Fruit fly (Drosophila melanogaster) whole organism, wandering third instar larva: Measurements from ENCODE around the gene CG13970.

Experiments used
- Abd-B ChIP-seq: fragments of >200 bp; optimal IDR thresholded peaks from 2 replicates; lab custom pipeline; 2017; ENCODE audit warnings: missing biosample characterization, missing genetic modification characterization
- CG32264 ChIP-seq: fragments of 200-800 bp; sonication (Bioruptor generic); optimal IDR thresholded peaks from 2 replicates; lab custom pipeline; 2016; ENCODE audit warnings: missing biosample characterization, missing genetic modification characterization
- CG9705 ChIP-seq: fragments of 200-800 bp; sonication (Bioruptor generic); optimal IDR thresholded peaks from 2 replicates; lab custom pipeline; 2018; ENCODE audit warnings: missing biosample characterization, mild to moderate bottlenecking, missing genetic modification characterization
- CrebA ChIP-seq: fragments of 200-800 bp; sonication (Bioruptor generic); optimal IDR thresholded peaks from 2 replicates; lab custom pipeline; 2016; ENCODE audit warnings: missing biosample characterization, mild to moderate bottlenecking, missing genetic modification characterization, borderline replicate concordance
- Dfd ChIP-seq: fragments of >200 bp; optimal IDR thresholded peaks from 2 replicates; lab custom pipeline; 2017; ENCODE audit warnings: missing biosample characterization, missing genetic modification characterization
- Dif ChIP-seq: fragments of 200-275, 200-300 bp; sonication (Bioruptor generic); optimal IDR thresholded peaks from 2 replicates; lab custom pipeline; 2018; ENCODE audit warnings: missing biosample characterization, missing genetic modification characterization; ENCODE audit not compliant: partially characterized antibody
- GATAd ChIP-seq: sonication (Bioruptor generic); optimal IDR thresholded peaks from 2 replicates; lab custom pipeline; 2016; ENCODE audit warnings: missing biosample characterization, missing genetic modification characterization
- HLH106 ChIP-seq: fragments of 200-800 bp; optimal IDR thresholded peaks from 3 replicates; lab custom pipeline; 2019; ENCODE audit warnings: missing biosample characterization, mild to moderate bottlenecking, missing genetic modification characterization, moderate library complexity
- Hnf4 ChIP-seq: fragments of 200-800 bp; sonication (Bioruptor generic); optimal IDR thresholded peaks from 2 replicates; lab custom pipeline; 2016; ENCODE audit warnings: missing biosample characterization, mild to moderate bottlenecking, missing genetic modification characterization
- Hr78 ChIP-seq: fragments of >200 bp; optimal IDR thresholded peaks from 2 replicates; lab custom pipeline; 2017; ENCODE audit warnings: missing biosample characterization, missing genetic modification characterization
- Hr83 ChIP-seq: fragments of 200-300 bp; sonication (Bioruptor generic); optimal IDR thresholded peaks from 2 replicates; lab custom pipeline; 2016; ENCODE audit warnings: missing biosample characterization, mild to moderate bottlenecking, missing genetic modification characterization, moderate library complexity; ENCODE audit not compliant: poor library complexity, severe bottlenecking
- Jra ChIP-seq: sonication (Bioruptor generic); optimal IDR thresholded peaks from 2 replicates; lab custom pipeline; 2016; ENCODE audit warnings: missing biosample characterization, missing genetic modification characterization
- Mio ChIP-seq: sonication (Bioruptor generic); optimal IDR thresholded peaks from 2 replicates; lab custom pipeline; 2016; ENCODE audit warnings: missing biosample characterization, missing genetic modification characterization
- Myc ChIP-seq: fragments of >200 bp; optimal IDR thresholded peaks from 2 replicates; lab custom pipeline; 2017
- N ChIP-seq: fragments of >200 bp; optimal IDR thresholded peaks from 2 replicates; lab custom pipeline; 2018; ENCODE audit warnings: missing biosample characterization, missing external identifiers, missing genetic modification characterization
- OdsH ChIP-seq: fragments of 200-800 bp; sonication (Bioruptor generic); optimal IDR thresholded peaks from 2 replicates; lab custom pipeline; 2016; ENCODE audit warnings: missing biosample characterization, mild to moderate bottlenecking, missing genetic modification characterization
- Rel ChIP-seq, 2 experiments: fragments of 200-800 bp; sonication (Bioruptor generic) in 1 of 2; optimal IDR thresholded peaks; 2 replicates in 1 of 2; 3 replicates in 1 of 2; lab custom pipeline; 2016 to 2019; ENCODE audit warnings: mild to moderate bottlenecking in 2 of 2, missing biosample characterization in 2 of 2, missing genetic modification characterization in 2 of 2, moderate library complexity in 1 of 2
- Sp1 ChIP-seq: fragments of 200-800 bp; sonication (Bioruptor generic); optimal IDR thresholded peaks from 3 replicates; lab custom pipeline; 2019; ENCODE audit warnings: missing biosample characterization, mild to moderate bottlenecking, missing genetic modification characterization, moderate library complexity
- Vsx2 ChIP-seq: fragments of 200-300, 225-300 bp; sonication (Bioruptor generic); optimal IDR thresholded peaks from 2 replicates; lab custom pipeline; 2018; ENCODE audit warnings: missing biosample characterization, missing genetic modification characterization; ENCODE audit not compliant: partially characterized antibody
- br ChIP-seq: fragments of 200-800 bp; sonication (Bioruptor generic); optimal IDR thresholded peaks from 2 replicates; lab custom pipeline; 2016; ENCODE audit warnings: missing biosample characterization, missing genetic modification characterization
- brk ChIP-seq: fragments of 200-800 bp; sonication (Bioruptor generic); optimal IDR thresholded peaks from 2 replicates; lab custom pipeline; 2016; ENCODE audit warnings: missing biosample characterization, mild to moderate bottlenecking, missing genetic modification characterization
- dl ChIP-seq, 2 experiments: fragments of 175-275, 200-275 bp in 1 of 2; fragments of 200-275 bp in 1 of 2; sonication (Bioruptor generic); optimal IDR thresholded peaks; lab custom pipeline; 2018; ENCODE audit warnings: mild to moderate bottlenecking in 2 of 2, missing biosample characterization in 2 of 2, missing genetic modification characterization in 2 of 2, moderate library complexity in 2 of 2; ENCODE audit not compliant: partially characterized antibody in 2 of 2, insufficient read depth in 1 of 2
- dmrt93B ChIP-seq: fragments of 200-800 bp; sonication (Bioruptor generic); optimal IDR thresholded peaks from 2 replicates; lab custom pipeline; 2018; ENCODE audit warnings: missing biosample characterization, mild to moderate bottlenecking, missing genetic modification characterization
- dsf ChIP-seq: sonication (Bioruptor generic); optimal IDR thresholded peaks from 2 replicates; lab custom pipeline; 2016; ENCODE audit warnings: missing biosample characterization, missing genetic modification characterization, borderline replicate concordance
- ey ChIP-seq: fragments of 200-800 bp; sonication (Bioruptor generic); optimal IDR thresholded peaks from 2 replicates; lab custom pipeline; 2016; ENCODE audit warnings: missing biosample characterization, missing genetic modification characterization
- foxo ChIP-seq, 2 experiments: fragments of 200-800 bp; sonication (Bioruptor generic); optimal IDR thresholded peaks; 2 replicates in 1 of 2; 3 replicates in 1 of 2; lab custom pipeline; 2016 to 2017; ENCODE audit warnings: missing biosample characterization in 2 of 2, missing genetic modification characterization in 2 of 2
- fru ChIP-seq: fragments of 200-800 bp; sonication (Bioruptor generic); optimal IDR thresholded peaks from 3 replicates; lab custom pipeline; 2016; ENCODE audit warnings: missing biosample characterization, mild to moderate bottlenecking, missing genetic modification characterization
- h ChIP-seq: fragments of 200-800 bp; sonication (Bioruptor generic); optimal IDR thresholded peaks from 3 replicates; lab custom pipeline; 2016; ENCODE audit warnings: missing biosample characterization, mild to moderate bottlenecking, missing genetic modification characterization
- jim ChIP-seq: fragments of 175-275, 200-325 bp; sonication (Bioruptor generic); optimal IDR thresholded peaks from 2 replicates; lab custom pipeline; 2016; ENCODE audit warnings: missing biosample characterization, mild to moderate bottlenecking, missing genetic modification characterization
- lola ChIP-seq: fragments of >200 bp; optimal IDR thresholded peaks from 2 replicates; lab custom pipeline; 2017; ENCODE audit warnings: missing biosample characterization, missing genetic modification characterization
- pan ChIP-seq: fragments of >200 bp; optimal IDR thresholded peaks from 2 replicates; lab custom pipeline; 2017
- psq ChIP-seq: fragments of 200-800 bp; sonication (Bioruptor generic); optimal IDR thresholded peaks from 3 replicates; lab custom pipeline; 2017; ENCODE audit warnings: missing biosample characterization, mild to moderate bottlenecking, missing genetic modification characterization, moderate library complexity
- rgr ChIP-seq: fragments of 200-800 bp; sonication (Bioruptor generic); optimal IDR thresholded peaks from 3 replicates; lab custom pipeline; 2016; ENCODE audit warnings: missing biosample characterization, mild to moderate bottlenecking, missing genetic modification characterization
- sage ChIP-seq: fragments of 200-800 bp; sonication (Bioruptor generic); optimal IDR thresholded peaks from 2 replicates; lab custom pipeline; 2016; ENCODE audit warnings: missing biosample characterization, mild to moderate bottlenecking, missing genetic modification characterization
- sv ChIP-seq: fragments of 200-800 bp; sonication (Bioruptor generic); optimal IDR thresholded peaks from 3 replicates; lab custom pipeline; 2016; ENCODE audit warnings: missing biosample characterization, missing genetic modification characterization
- tai ChIP-seq: sonication (Bioruptor generic); optimal IDR thresholded peaks from 2 replicates; lab custom pipeline; 2016; ENCODE audit warnings: missing biosample characterization, missing genetic modification characterization
- usp ChIP-seq: fragments of >200 bp; optimal IDR thresholded peaks from 2 replicates; lab custom pipeline; 2017; ENCODE audit warnings: missing biosample characterization, missing genetic modification characterization
- woc ChIP-seq: sonication (Bioruptor generic); optimal IDR thresholded peaks from 2 replicates; lab custom pipeline; 2016; ENCODE audit warnings: missing biosample characterization, mild to moderate bottlenecking, missing genetic modification characterization

The CG13970 gene

dm6 chr2L:20077423-20078401, 26.2 kb downstream of the CG13970 start:
- no peak for TF ChIP-seq Dif (GFP tag; lab: Kevin White, UChicago)
- no peak for TF ChIP-seq psq (GFP tag; lab: Kevin White, UChicago)
- no peak for TF ChIP-seq foxo (GFP tag; optimal IDR thresholded peaks at IDR 0.05; lab: Kevin White, UChicago)
- no peak for TF ChIP-seq ey (GFP tag; lab: Kevin White, UChicago)
- no peak for TF ChIP-seq Mio (GFP tag; lab: Kevin White, UChicago)
- TF ChIP-seq dl (GFP tag; optimal IDR thresholded peaks at IDR 0.05; lab: Kevin White, UChicago; ENCODE audit: insufficient read depth in 1 of 2, partially characterized antibody in 2 of 2) = no peak
- no peak for TF ChIP-seq N (GFP tag; lab: Kevin White, UChicago)
- TF ChIP-seq dsf (GFP tag; lab: Kevin White, UChicago) = no peak
- TF ChIP-seq pan (lab: Kevin White, UChicago) = no peak
- TF ChIP-seq brk = no peak
- no peak for TF ChIP-seq HLH106 (tag; lab: Kevin White, UChicago)
- TF ChIP-seq CG32264 (GFP tag; lab: Kevin White, UChicago) = no peak
- TF ChIP-seq woc = no peak
- TF ChIP-seq usp = no peak
- no peak for TF ChIP-seq Hr78 (GFP tag; lab: Kevin White, UChicago)
- TF ChIP-seq lola (GFP tag; lab: Kevin White, UChicago) = no peak
- TF ChIP-seq Dfd (GFP tag; lab: Kevin White, UChicago) = no peak
- TF ChIP-seq Vsx2 (GFP tag; lab: Kevin White, UChicago) = no peak
- TF ChIP-seq Jra = no peak
- TF ChIP-seq h (GFP tag; lab: Kevin White, UChicago) = peak; percentile 28
- TF ChIP-seq Hnf4 (GFP tag; lab: Kevin White, UChicago) = no peak
- TF ChIP-seq OdsH (GFP tag; lab: Kevin White, UChicago) = no peak
- TF ChIP-seq GATAd = no peak
- peak; percentile 44 for TF ChIP-seq sage (GFP tag; lab: Kevin White, UChicago)
- TF ChIP-seq CrebA (GFP tag; lab: Kevin White, UChicago) = peak; percentile 57
- no peak for TF ChIP-seq rgr (GFP tag; lab: Kevin White, UChicago)
- TF ChIP-seq fru (GFP tag; lab: Kevin White, UChicago) = no peak
- no peak for TF ChIP-seq Sp1 (GFP tag; lab: Kevin White, UChicago)
- peak; percentile 9 for TF ChIP-seq Rel (GFP tag; optimal IDR thresholded peaks at IDR 0.05; lab: Kevin White, UChicago)
- peak; percentile 70 for TF ChIP-seq Rel (tag; optimal IDR thresholded peaks at IDR 0.05; lab: Kevin White, UChicago)
- TF ChIP-seq sv (GFP tag; lab: Kevin White, UChicago) = no peak
- TF ChIP-seq jim (GFP tag; lab: Kevin White, UChicago) = no peak
- no peak for TF ChIP-seq dmrt93B (GFP tag; lab: Kevin White, UChicago)
- TF ChIP-seq Hr83 (GFP tag; lab: Kevin White, UChicago) = no peak
- no peak for TF ChIP-seq Abd-B
- TF ChIP-seq CG9705 (GFP tag; lab: Kevin White, UChicago) = no peak

dm6 chr2L:20075234-20075803, 28.6 kb downstream of the CG13970 start, which contains the start of the genes pr and neb:
Gene pr (minus strand): TSS chr2L:20075458.
Gene neb (plus strand): TSS chr2L:20075757.
- TF ChIP-seq GATAd (no peak), tai (GFP tag; lab: Kevin White, UChicago) (no peak), dl (GFP tag; optimal IDR thresholded peaks at IDR 0.05; lab: Kevin White, UChicago; ENCODE audit: insufficient read depth in 1 of 2, partially characterized antibody in 2 of 2) (no peak), foxo (GFP tag; optimal IDR thresholded peaks at IDR 0.05; lab: Kevin White, UChicago) (peak in 1 of 2 experiments; percentile 68), dmrt93B (GFP tag; lab: Kevin White, UChicago) (no peak), jim (GFP tag; lab: Kevin White, UChicago) (no peak), Rel (GFP tag; optimal IDR thresholded peaks at IDR 0.05; lab: Kevin White, UChicago) (no peak), Rel (tag; optimal IDR thresholded peaks at IDR 0.05; lab: Kevin White, UChicago) (peak; percentile 55), HLH106 (tag; lab: Kevin White, UChicago) (peak; percentile 7), OdsH (GFP tag; lab: Kevin White, UChicago) (peak; percentile 45), sv (GFP tag; lab: Kevin White, UChicago) (peak; percentile 50), h (GFP tag; lab: Kevin White, UChicago) (peak; percentile 77), Myc (lab: Kevin White, UChicago) (peak; percentile 81), dsf (GFP tag; lab: Kevin White, UChicago) (no peak), CG9705 (GFP tag; lab: Kevin White, UChicago) (no peak), Hr83 (GFP tag; lab: Kevin White, UChicago) (no peak), Mio (GFP tag; lab: Kevin White, UChicago) (no peak), pan (lab: Kevin White, UChicago) (no peak), usp (no peak), Hnf4 (GFP tag; lab: Kevin White, UChicago) (peak; percentile 58), psq (GFP tag; lab: Kevin White, UChicago) (peak; percentile 33), Dfd (GFP tag; lab: Kevin White, UChicago) (no peak), Hr78 (GFP tag; lab: Kevin White, UChicago) (no peak), fru (GFP tag; lab: Kevin White, UChicago) (peak; percentile 62), brk (peak; percentile 37), Abd-B (no peak), br (peak; percentile 8), woc (peak; percentile 49), Sp1 (GFP tag; lab: Kevin White, UChicago) (peak; percentile 71), rgr (GFP tag; lab: Kevin White, UChicago) (peak; percentile 54), sage (GFP tag; lab: Kevin White, UChicago) (peak; percentile 58), Jra (peak; percentile 15), lola (GFP tag; lab: Kevin White, UChicago) (no peak), ey (GFP tag; lab: Kevin White, UChicago) (peak; percentile 53), CrebA (GFP tag; lab: Kevin White, UChicago) (no peak), CG32264 (GFP tag; lab: Kevin White, UChicago) (peak; percentile 30), Vsx2 (GFP tag; lab: Kevin White, UChicago) (peak; percentile 77)
